Worm (Caenorhabditis elegans) whole organism, L4 larva: ENCODE data around the gene athp-3.

ENCODE experiments used
- F10B5.3 ChIP-seq: sonication (generic microtip); optimal IDR thresholded peaks from 2 replicates; lab custom pipeline; 2016; ENCODE audit warnings: mild to moderate bottlenecking, missing genetic modification characterization, missing compliant biosample characterization
- ZK546.5 ChIP-seq, 2 experiments: sonication (generic microtip); optimal IDR thresholded peaks; 2 replicates each; lab custom pipeline; 2017; ENCODE audit warnings: missing biosample characterization in 2 of 2, missing genetic modification characterization in 2 of 2
- daf-19 ChIP-seq: fragments of 200-800 bp; sonication (Bioruptor generic); conservative IDR thresholded peaks from 2 replicates; pipeline ENCODE4 v1.3.6; 2022; ENCODE audit warnings: missing genetic modification characterization, missing compliant biosample characterization
- dpl-1 ChIP-seq: fragments of 150-350 bp; optimal IDR thresholded peaks from 2 replicates; lab custom pipeline; 2014; ENCODE audit warnings: missing biosample characterization, missing genetic modification reagents, missing genetic modification characterization
- hlh-30 ChIP-seq: sonication (generic microtip); optimal IDR thresholded peaks from 2 replicates; lab custom pipeline; 2017; ENCODE audit warnings: antibody characterized with exemption, mild to moderate bottlenecking, missing genetic modification characterization, missing compliant biosample characterization; ENCODE audit not compliant: insufficient read depth
- nhr-42 ChIP-seq: fragments of 200-800 bp; sonication (Bioruptor generic); IDR thresholded peaks from 2 replicates; pipeline ENCODE4 v1.3.6; 2022; ENCODE audit warnings: missing genetic modification characterization, missing compliant biosample characterization
- snpc-4 ChIP-seq: fragments of 150-350 bp; optimal IDR thresholded peaks from 2 replicates; lab custom pipeline; 2014; ENCODE audit warnings: missing biosample characterization, missing genetic modification characterization
- tra-1 ChIP-seq: fragments of 200-800 bp; sonication (Bioruptor generic); IDR thresholded peaks from 2 replicates; pipeline ENCODE4 v1.3.6; 2022; ENCODE audit warnings: missing genetic modification reagents, missing genetic modification characterization, missing compliant biosample characterization
- unc-130 ChIP-seq: sonication (generic microtip); optimal IDR thresholded peaks from 2 replicates; lab custom pipeline; 2016; ENCODE audit warnings: missing genetic modification reagents, missing genetic modification characterization, missing compliant biosample characterization
- zfp-3 ChIP-seq: fragments of 200-800 bp; sonication (Bioruptor generic); conservative IDR thresholded peaks from 2 replicates; pipeline ENCODE4 v1.3.6; 2022; ENCODE audit warnings: missing genetic modification reagents, missing genetic modification characterization, missing compliant biosample characterization

DNA sequence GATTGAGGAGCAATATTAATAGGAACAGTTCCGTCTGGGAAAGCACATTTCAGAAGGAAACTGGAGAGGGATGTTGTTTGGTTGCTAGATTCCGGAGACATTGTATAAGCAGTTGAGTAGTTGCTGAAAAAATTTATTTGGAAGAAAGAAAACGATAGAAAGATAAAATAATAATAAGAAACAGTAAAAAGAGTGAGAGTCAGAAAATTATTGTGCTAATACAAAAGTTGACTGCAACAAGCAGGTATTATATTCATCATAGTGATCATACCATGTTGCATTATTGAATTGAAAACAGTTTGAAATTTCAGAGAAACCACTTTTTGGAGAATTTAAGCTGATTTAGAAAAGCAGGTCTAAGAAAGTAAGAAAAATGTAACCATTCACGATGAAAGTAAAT, 8.6 kb downstream of the athp-3 start, which contains the start of gene Y116A8C.19:
- TF ChIP-seq nhr-42 (GFP tag; lab: Robert Waterston, UW) (no peak), snpc-4 (tag; lab: Kevin White, UChicago) (no peak), F10B5.3 (tag; lab: Kevin White, UChicago) (no peak), ZK546.5 (tag; optimal IDR thresholded peaks at IDR 0.05; lab: Kevin White, UChicago) (no peak), dpl-1 (GFP tag; lab: Kevin White, UChicago) (no peak), hlh-30 (tag; lab: Kevin White, UChicago) (no peak), daf-19 (GFP tag; lab: Robert Waterston, UW) (no peak), unc-130 (GFP tag; lab: Kevin White, UChicago) (no peak), tra-1 (GFP tag; lab: Robert Waterston, UW) (no peak), zfp-3 (GFP tag; lab: Robert Waterston, UW) (no peak)
